Worm (Caenorhabditis elegans): ENCODE data around the gene dyf-18.

ce11 chrIV:11792495-11792894 is 8.5 kb downstream of the dyf-18 start, which contains the start of gene H01G02.3:
- no peak for TF ChIP-seq elt-3 (tag; optimal IDR thresholded peaks at IDR 0.05)
- no peak for TF ChIP-seq blmp-1 (tag; optimal IDR thresholded peaks at IDR 0.05)

Data from whole organism, mixed stage, embryonic.